Worm (Caenorhabditis elegans) whole organism, L4 larva: ENCODE measurements around the gene gem-1.
A peak's percentile ranks its signal among the peaks of the same experiment; 100 is the strongest.

Experiments
- Y48G9A.11 ChIP-seq: fragments of 200-800 bp; sonication (Bioruptor generic); IDR thresholded peaks from 2 replicates; pipeline ENCODE4 v1.3.6; 2022; ENCODE audit warnings: missing genetic modification reagents, missing genetic modification characterization, missing compliant biosample characterization
- aly-2 ChIP-seq: sonication (generic microtip); optimal IDR thresholded peaks from 2 replicates; lab custom pipeline; 2018; ENCODE audit warnings: missing biosample characterization, missing genetic modification characterization
- ama-1 ChIP-seq: fragments of 150-350 bp; optimal IDR thresholded peaks from 2 replicates; lab custom pipeline; 2014; ENCODE audit warnings: inconsistent platforms, mixed read lengths
- ces-1 ChIP-seq: fragments of 150-350 bp; sonication (generic microtip); optimal IDR thresholded peaks from 4 replicates; lab custom pipeline; 2014; ENCODE audit warnings: missing biosample characterization, missing genetic modification reagents, missing genetic modification characterization
- dmd-8 ChIP-seq: fragments of 200-800 bp; sonication (Bioruptor generic); IDR thresholded peaks from 2 replicates; pipeline ENCODE4 v1.3.6; 2022; ENCODE audit warnings: missing genetic modification characterization, missing compliant biosample characterization
- hif-1 ChIP-seq, 2 experiments: sonication (generic microtip); optimal IDR thresholded peaks; 2 replicates each; lab custom pipeline; 2016 to 2017; ENCODE audit warnings: missing compliant biosample characterization in 2 of 2, missing genetic modification characterization in 2 of 2, missing genetic modification reagents in 2 of 2, missing genotype in 2 of 2, mild to moderate bottlenecking in 1 of 2
- lin-15B ChIP-seq: fragments of 150-350 bp; sonication (generic microtip); optimal IDR thresholded peaks from 3 replicates; lab custom pipeline; 2014; ENCODE audit warnings: missing biosample characterization, missing genetic modification characterization
- nhr-11 ChIP-seq: fragments of 150-350 bp; optimal IDR thresholded peaks from 2 replicates; lab custom pipeline; 2014; ENCODE audit warnings: missing biosample characterization, missing genetic modification characterization
- nhr-111 ChIP-seq: fragments of 200-800 bp; sonication (Bioruptor generic); optimal IDR thresholded peaks from 2 replicates; lab custom pipeline; 2018; ENCODE audit warnings: mild to moderate bottlenecking, missing genetic modification characterization, missing compliant biosample characterization
- nhr-28 ChIP-seq: fragments of 150-350 bp; optimal IDR thresholded peaks from 2 replicates; lab custom pipeline; 2014; ENCODE audit warnings: missing biosample characterization, missing genetic modification characterization
- ztf-7 ChIP-seq: fragments of 150-350 bp; optimal IDR thresholded peaks from 2 replicates; lab custom pipeline; 2014; ENCODE audit warnings: missing biosample characterization, missing genetic modification characterization

ce11 chrX:13414974-13415373 is 38.2 kb upstream of the gem-1 start:
- TF ChIP-seq dmd-8 (GFP tag; lab: Robert Waterston, UW) (0 out of 2 replicates have a peak, but pooled peaks have one; percentile 17), nhr-28 (tag; lab: Kevin White, UChicago) (peak; percentile 43), Y48G9A.11 (GFP tag; lab: Robert Waterston, UW) (peak; percentile 44; the same call in 1 of the 2 replicates), nhr-111 (GFP tag; lab: Kevin White, UChicago) (no peak), ama-1 (lab: Kevin White, UChicago) (no peak), ztf-7 (tag; lab: Kevin White, UChicago) (no peak), hif-1 (tag; optimal IDR thresholded peaks at IDR 0.05; lab: Kevin White, UChicago) (no peak), ces-1 (GFP tag; lab: Kevin White, UChicago) (no peak), aly-2 (tag; lab: Kevin White, UChicago) (no peak), nhr-11 (no peak), lin-15B (no peak)
